Fruit fly (Drosophila melanogaster) whole organism, embryonic: ENCODE results near the gene wg.
A peak's percentile ranks its signal among the peaks of the same experiment; 100 is the strongest.

Source experiments
- Blimp-1 ChIP-seq: fragments of 200-800 bp; sonication (Bioruptor generic); optimal IDR thresholded peaks from 3 replicates; lab custom pipeline; 2018; ENCODE audit warnings: missing biosample characterization, missing genetic modification characterization, mild to moderate bottlenecking, moderate library complexity, missing genetic modification reagents
- CG10209 ChIP-seq: fragments of 200-800 bp; sonication (Bioruptor generic); optimal IDR thresholded peaks from 3 replicates; lab custom pipeline; 2017; ENCODE audit warnings: missing biosample characterization, mild to moderate bottlenecking, missing genetic modification characterization, missing genetic modification reagents
- CG11504 ChIP-seq: fragments of 200-800 bp; sonication (Bioruptor generic); optimal IDR thresholded peaks from 3 replicates; lab custom pipeline; 2019; ENCODE audit warnings: missing biosample characterization, mild to moderate bottlenecking, missing genetic modification characterization, moderate library complexity
- CG13287 ChIP-seq: fragments of 200-800 bp; sonication (Bioruptor generic); IDR thresholded peaks from 2 replicates; pipeline ENCODE4 v1.3.6; 2022; ENCODE audit warnings: missing biosample characterization, missing genetic modification characterization; ENCODE audit not compliant: partially characterized antibody
- CG14014 ChIP-seq: fragments of 200-800 bp; sonication (Bioruptor generic); IDR thresholded peaks from 2 replicates; pipeline ENCODE4 v1.3.6; 2022; ENCODE audit warnings: missing biosample characterization, missing genetic modification characterization
- CG14050 ChIP-seq: fragments of 200-800 bp; sonication (Bioruptor generic); IDR thresholded peaks from 3 replicates; pipeline ENCODE4 v1.3.6; 2022; ENCODE audit warnings: missing biosample characterization, missing genetic modification characterization
- CG17385 ChIP-seq: fragments of 200-800 bp; sonication (Bioruptor generic); optimal IDR thresholded peaks from 3 replicates; lab custom pipeline; 2018; ENCODE audit warnings: missing biosample characterization, mild to moderate bottlenecking, missing genetic modification characterization
- CG1832 ChIP-seq: fragments of 200-800 bp; sonication (Bioruptor generic); optimal IDR thresholded peaks from 2 replicates; lab custom pipeline; 2017; ENCODE audit warnings: missing biosample characterization, mild to moderate bottlenecking, missing genetic modification characterization, inconsistent platforms
- CG18619 ChIP-seq: fragments of 200-800 bp; sonication (Bioruptor generic); optimal IDR thresholded peaks from 3 replicates; lab custom pipeline; 2017; ENCODE audit warnings: missing biosample characterization, mild to moderate bottlenecking, missing genetic modification characterization
- CG2120 ChIP-seq: fragments of 200-800 bp; sonication (Bioruptor generic); optimal IDR thresholded peaks from 3 replicates; lab custom pipeline; 2016; ENCODE audit warnings: missing biosample characterization, missing genetic modification characterization
- CG34224 ChIP-seq: fragments of 200-800 bp; sonication (Bioruptor generic); IDR thresholded peaks from 3 replicates; pipeline ENCODE4 v1.3.6; 2022; ENCODE audit warnings: missing biosample characterization, missing genetic modification characterization; ENCODE audit not compliant: partially characterized antibody
- CG4282 ChIP-seq: fragments of 200-800 bp; sonication (Bioruptor generic); optimal IDR thresholded peaks from 2 replicates; lab custom pipeline; 2016; ENCODE audit warnings: missing biosample characterization, missing genetic modification characterization
- CG6254 ChIP-seq: fragments of 200-800 bp; sonication (Bioruptor generic); optimal IDR thresholded peaks from 3 replicates; lab custom pipeline; 2017; ENCODE audit warnings: mild to moderate bottlenecking, missing biosample characterization, missing genetic modification reagents, missing genetic modification characterization
- CG7987 ChIP-seq: fragments of 200-800 bp; sonication (Bioruptor generic); optimal IDR thresholded peaks from 2 replicates; lab custom pipeline; 2018; ENCODE audit warnings: missing biosample characterization, mild to moderate bottlenecking, missing genetic modification characterization, moderate library complexity
- CG8478 ChIP-seq: fragments of >200 bp; optimal IDR thresholded peaks from 2 replicates; lab custom pipeline; 2018
- Camta ChIP-seq: fragments of 200-800 bp; sonication (Bioruptor generic); optimal IDR thresholded peaks from 2 replicates; lab custom pipeline; 2016; ENCODE audit warnings: missing biosample characterization, missing genetic modification characterization
- Chrac-16 ChIP-seq: fragments of 200-800 bp; sonication (Bioruptor generic); optimal IDR thresholded peaks from 3 replicates; lab custom pipeline; 2016; ENCODE audit warnings: missing biosample characterization, missing genetic modification characterization
- Gsc ChIP-seq: fragments of 200-800 bp; sonication (Bioruptor generic); IDR thresholded peaks from 2 replicates; pipeline ENCODE4 v1.3.6; 2022; ENCODE audit warnings: missing biosample characterization, missing genetic modification characterization
- Hand ChIP-seq: fragments of 200-800 bp; sonication (Bioruptor generic); optimal IDR thresholded peaks from 2 replicates; lab custom pipeline; 2017; ENCODE audit warnings: mild to moderate bottlenecking, missing biosample characterization, missing genetic modification reagents, missing genetic modification characterization
- Hey ChIP-seq: fragments of 200-800 bp; sonication (Bioruptor generic); optimal IDR thresholded peaks from 3 replicates; lab custom pipeline; 2018; ENCODE audit warnings: missing biosample characterization, mild to moderate bottlenecking, missing genetic modification characterization
- Hmr ChIP-seq: fragments of 200-800 bp; sonication (Bioruptor generic); optimal IDR thresholded peaks from 3 replicates; lab custom pipeline; 2017; ENCODE audit warnings: mild to moderate bottlenecking, missing biosample characterization, missing genetic modification reagents, missing genetic modification characterization
- Meics ChIP-seq: fragments of 200-800 bp; sonication (Bioruptor generic); optimal IDR thresholded peaks from 2 replicates; lab custom pipeline; 2017; ENCODE audit warnings: missing biosample characterization, mild to moderate bottlenecking, missing genetic modification characterization
- Neu2 ChIP-seq: fragments of 200-800 bp; sonication (Bioruptor generic); optimal IDR thresholded peaks from 3 replicates; lab custom pipeline; 2016; ENCODE audit warnings: missing biosample characterization, missing genetic modification characterization, borderline replicate concordance
- Optix ChIP-seq: fragments of 200-800 bp; sonication (Bioruptor generic); IDR thresholded peaks from 3 replicates; pipeline ENCODE4 v1.3.6; 2022; ENCODE audit warnings: missing biosample characterization, missing genetic modification characterization
- Pdp1 ChIP-seq, 2 experiments: fragments of 200-800 bp; sonication (Bioruptor generic); optimal IDR thresholded peaks; 3 replicates each; lab custom pipeline; 2016; ENCODE audit warnings: missing biosample characterization in 2 of 2, missing genetic modification characterization in 2 of 2, mild to moderate bottlenecking in 1 of 2, moderate library complexity in 1 of 2
- YL-1 ChIP-seq: fragments of 200-800 bp; sonication (Bioruptor generic); optimal IDR thresholded peaks from 3 replicates; lab custom pipeline; 2017; ENCODE audit warnings: missing biosample characterization, mild to moderate bottlenecking, missing genetic modification characterization
- ase ChIP-seq: fragments of 200-800 bp; sonication (Bioruptor generic); IDR thresholded peaks from 3 replicates; pipeline ENCODE4 v1.3.6; 2022; ENCODE audit warnings: missing biosample characterization, missing genetic modification characterization
- cato ChIP-seq: fragments of 200-800 bp; sonication (Bioruptor generic); optimal IDR thresholded peaks from 2 replicates; lab custom pipeline; 2016; ENCODE audit warnings: missing biosample characterization, missing genetic modification characterization, borderline replicate concordance
- chinmo ChIP-seq: fragments of 200-800 bp; sonication (Bioruptor generic); IDR thresholded peaks from 4 replicates; pipeline ENCODE4 v1.3.6; 2022; ENCODE audit warnings: missing biosample characterization, missing genetic modification characterization; ENCODE audit not compliant: partially characterized antibody
- corto ChIP-seq: fragments of 200-800 bp; sonication (Bioruptor generic); optimal IDR thresholded peaks from 2 replicates; lab custom pipeline; 2016; ENCODE audit warnings: missing biosample characterization, mild to moderate bottlenecking, missing genetic modification characterization, moderate library complexity
- dmrt11E ChIP-seq: fragments of 200-800 bp; sonication (Bioruptor generic); optimal IDR thresholded peaks from 3 replicates; lab custom pipeline; 2018; ENCODE audit warnings: missing biosample characterization, mild to moderate bottlenecking, missing genetic modification characterization, moderate library complexity
- ftz-f1 ChIP-seq: fragments of 200-800 bp; sonication (Bioruptor generic); optimal IDR thresholded peaks from 2 replicates; lab custom pipeline; 2016; ENCODE audit warnings: missing biosample characterization, missing genetic modification characterization
- gt ChIP-seq: fragments of 200-800 bp; sonication (Bioruptor generic); IDR thresholded peaks from 2 replicates; pipeline ENCODE4 v1.3.6; 2022; ENCODE audit warnings: missing biosample characterization, missing genetic modification characterization
- hb ChIP-seq: fragments of 200-800 bp; sonication (Bioruptor generic); IDR thresholded peaks from 3 replicates; pipeline ENCODE4 v1.3.6; 2022; ENCODE audit warnings: missing biosample characterization, missing genetic modification characterization; ENCODE audit not compliant: partially characterized antibody
- jigr1 ChIP-seq: fragments of 200-800 bp; sonication (Bioruptor generic); IDR thresholded peaks from 3 replicates; pipeline ENCODE4 v1.3.6; 2022; ENCODE audit warnings: missing biosample characterization, missing genetic modification characterization
- jumu ChIP-seq: fragments of 200-800 bp; sonication (Bioruptor generic); optimal IDR thresholded peaks from 3 replicates; lab custom pipeline; 2016; ENCODE audit warnings: missing biosample characterization, missing genetic modification characterization
- lmd ChIP-seq: fragments of 200-800 bp; sonication (Bioruptor generic); IDR thresholded peaks from 2 replicates; pipeline ENCODE4 v1.3.6; 2022; ENCODE audit warnings: missing biosample characterization, missing genetic modification characterization
- nom ChIP-seq: fragments of 200-800 bp; sonication (Bioruptor generic); optimal IDR thresholded peaks from 2 replicates; lab custom pipeline; 2017; ENCODE audit warnings: missing biosample characterization, missing genetic modification characterization, mild to moderate bottlenecking, moderate library complexity, missing genetic modification reagents
- pum ChIP-seq: fragments of 200-800 bp; sonication (Bioruptor generic); optimal IDR thresholded peaks from 2 replicates; lab custom pipeline; 2016; ENCODE audit warnings: missing biosample characterization, missing genetic modification characterization
- slou ChIP-seq: fragments of 200-800 bp; sonication (Bioruptor generic); optimal IDR thresholded peaks from 3 replicates; lab custom pipeline; 2016; ENCODE audit warnings: missing biosample characterization, missing genetic modification characterization
- tgo ChIP-seq: fragments of 200-800 bp; sonication (Bioruptor generic); IDR thresholded peaks from 3 replicates; pipeline ENCODE4 v1.3.6; 2022; ENCODE audit warnings: missing biosample characterization, missing genetic modification characterization
- tll ChIP-seq, 2 experiments: fragments of 200-800 bp in 1 of 2; fragments of >200 bp in 1 of 2; sonication (Bioruptor generic) in 1 of 2; optimal IDR thresholded peaks; 2 replicates each; lab custom pipeline; 2017 to 2019; ENCODE audit warnings: missing biosample characterization in 2 of 2, missing genetic modification characterization in 2 of 2, mild to moderate bottlenecking in 1 of 2, moderate library complexity in 1 of 2
- toy ChIP-seq: fragments of 200-800 bp; sonication (Bioruptor generic); IDR thresholded peaks from 2 replicates; pipeline ENCODE4 v1.3.6; 2022; ENCODE audit warnings: missing biosample characterization, missing genetic modification characterization
- vfl ChIP-seq: fragments of 200-800 bp; sonication (Bioruptor generic); optimal IDR thresholded peaks from 2 replicates; lab custom pipeline; 2016; ENCODE audit warnings: missing biosample characterization, missing genetic modification characterization

Gene wg

dm6 chr2L:7333184-7334025 is 26.4 kb downstream of the wg start, which contains the start of gene Wnt6 (continued):
- TF ChIP-seq Hand (GFP tag; lab: Kevin White, UChicago) = peak; percentile 31
- no peak; the same call in 1 of the 2 replicates for TF ChIP-seq CG14014
- TF ChIP-seq ftz-f1 (GFP tag; lab: Kevin White, UChicago) = no peak
- no peak for TF ChIP-seq CG7987
- peak; percentile 72 for TF ChIP-seq CG17385 (GFP tag; lab: Kevin White, UChicago)
- TF ChIP-seq toy (GFP tag; lab: Robert Waterston, UW) = no peak
- TF ChIP-seq Hmr (GFP tag; lab: Kevin White, UChicago) = peak; percentile 75
- peak; percentile 47 for TF ChIP-seq cato (GFP tag; lab: Kevin White, UChicago)
- TF ChIP-seq Chrac-16 (GFP tag; lab: Kevin White, UChicago) = peak; percentile 64
- TF ChIP-seq, all 482 proteins: peak for 237

DNA sequence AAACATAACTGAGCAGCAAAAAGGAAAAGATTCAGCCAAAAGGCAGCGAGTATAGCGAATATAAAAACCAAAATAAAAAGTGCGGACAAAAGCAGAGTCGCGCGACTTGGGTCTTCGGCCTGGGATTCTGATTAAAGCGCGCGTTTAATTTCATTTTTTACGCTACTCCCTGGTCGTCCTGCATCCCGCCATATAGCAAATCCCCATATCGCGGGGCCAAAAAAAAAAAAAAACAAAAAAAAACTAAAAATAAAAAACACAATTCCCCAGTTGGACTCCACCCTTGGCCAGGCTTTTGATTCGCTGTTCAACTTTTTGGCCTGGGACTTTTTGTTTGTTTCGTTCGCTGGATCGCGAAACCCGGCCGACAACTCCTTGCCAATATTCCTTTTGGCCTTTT is 27.2 kb downstream of the wg start:
- TF ChIP-seq corto (GFP tag; lab: Kevin White, UChicago) (peak; percentile 16), nom (GFP tag; lab: Kevin White, UChicago) (peak; percentile 68), tgo (GFP tag; lab: Robert Waterston, UW) (no peak)

- TF ChIP-seq CG14050 (GFP tag; lab: Robert Waterston, UW) (no peak), Pdp1 (GFP tag; optimal IDR thresholded peaks at IDR 0.05; lab: Kevin White, UChicago) (peak in 1 of 2 experiments; percentile 27), jumu (GFP tag; lab: Kevin White, UChicago) (no peak), tll (GFP tag; optimal IDR thresholded peaks at IDR 0.05; lab: Kevin White, UChicago) (no peak), Gsc (GFP tag; lab: Robert Waterston, UW) (no peak), CG34224 (GFP tag; lab: Robert Waterston, UW) (no peak), CG2120 (GFP tag; lab: Kevin White, UChicago) (no peak), CG13287 (GFP tag; lab: Robert Waterston, UW) (no peak), chinmo (GFP tag; lab: Robert Waterston, UW) (no peak), Meics (GFP tag; lab: Kevin White, UChicago) (no peak), Hey (tag; lab: Kevin White, UChicago) (no peak), CG6254 (GFP tag; lab: Kevin White, UChicago) (no peak), CG4282 (GFP tag; lab: Kevin White, UChicago) (no peak), pum (GFP tag; lab: Kevin White, UChicago) (no peak), dmrt11E (tag; lab: Kevin White, UChicago) (peak; percentile 67), CG8478 (lab: Kevin White, UChicago) (no peak), CG11504 (tag; lab: Kevin White, UChicago) (no peak), Camta (GFP tag; lab: Kevin White, UChicago) (no peak), Optix (GFP tag; lab: Robert Waterston, UW) (no peak), Neu2 (GFP tag; lab: Kevin White, UChicago) (no peak), YL-1 (GFP tag; lab: Kevin White, UChicago) (no peak), vfl (GFP tag; lab: Kevin White, UChicago) (no peak), jigr1 (GFP tag; lab: Robert Waterston, UW) (no peak), gt (no peak), Blimp-1 (GFP tag; lab: Kevin White, UChicago) (peak; percentile 39), CG1832 (no peak), slou (GFP tag; lab: Kevin White, UChicago) (no peak), hb (no peak), ase (no peak), lmd (GFP tag; lab: Robert Waterston, UW) (0 out of 2 replicates have a peak, but pooled peaks have one; percentile 12), CG10209 (peak; percentile 57), CG14014 (peak; percentile 14; the same call in 1 of the 2 replicates), CG18619 (GFP tag; lab: Kevin White, UChicago) (peak; percentile 35)
These were observed 32.5 kb downstream of the wg start for dm6 chr2L:7339392-7340014.
